Fruit fly (Drosophila melanogaster) whole organism, embryonic: ENCODE results near the gene CG5592.
A peak's percentile ranks its signal among the peaks of the same experiment; 100 is the strongest.

Experiments used
- Blimp-1 ChIP-seq: fragments of 200-800 bp; sonication (Bioruptor generic); optimal IDR thresholded peaks from 3 replicates; lab custom pipeline; 2018; ENCODE audit warnings: missing biosample characterization, missing genetic modification characterization, mild to moderate bottlenecking, moderate library complexity, missing genetic modification reagents
- C15 ChIP-seq: fragments of 200-800 bp; sonication (Bioruptor generic); IDR thresholded peaks from 3 replicates; pipeline ENCODE4 v1.3.6; 2022; ENCODE audit warnings: missing biosample characterization, missing genetic modification characterization
- CG10959 ChIP-seq: fragments of 200-800 bp; sonication (Bioruptor generic); IDR thresholded peaks from 2 replicates; pipeline ENCODE4 v1.3.6; 2022; ENCODE audit warnings: missing biosample characterization, missing genetic modification characterization
- CG10979 ChIP-seq: fragments of 200-800 bp; sonication (Bioruptor generic); optimal IDR thresholded peaks from 2 replicates; lab custom pipeline; 2018; ENCODE audit warnings: missing biosample characterization, mild to moderate bottlenecking, missing genetic modification characterization, moderate library complexity
- CG11695 ChIP-seq: fragments of 200-800 bp; sonication (Bioruptor generic); IDR thresholded peaks from 3 replicates; pipeline ENCODE4 v1.3.6; 2022; ENCODE audit warnings: missing biosample characterization, missing genetic modification characterization
- CG11696 ChIP-seq: fragments of 200-800 bp; sonication (Bioruptor generic); IDR thresholded peaks from 2 replicates; pipeline ENCODE4 v1.3.6; 2022; ENCODE audit warnings: missing biosample characterization, missing genetic modification characterization
- CG13424 ChIP-seq: fragments of 200-800 bp; sonication (Bioruptor generic); optimal IDR thresholded peaks from 2 replicates; lab custom pipeline; 2019; ENCODE audit warnings: missing biosample characterization, mild to moderate bottlenecking, missing genetic modification characterization, moderate library complexity
- CG14050 ChIP-seq: fragments of 200-800 bp; sonication (Bioruptor generic); IDR thresholded peaks from 3 replicates; pipeline ENCODE4 v1.3.6; 2022; ENCODE audit warnings: missing biosample characterization, missing genetic modification characterization
- CG15011 ChIP-seq: fragments of 200-800 bp; sonication (Bioruptor generic); optimal IDR thresholded peaks from 3 replicates; lab custom pipeline; 2018; ENCODE audit warnings: missing biosample characterization, mild to moderate bottlenecking, missing genetic modification characterization
- CG15696 ChIP-seq: fragments of 200-800 bp; sonication (Bioruptor generic); optimal IDR thresholded peaks from 2 replicates; lab custom pipeline; 2019; ENCODE audit warnings: missing biosample characterization, mild to moderate bottlenecking, missing genetic modification characterization, moderate library complexity
- CG1602 ChIP-seq: fragments of 200-800 bp; sonication (Bioruptor generic); optimal IDR thresholded peaks from 3 replicates; lab custom pipeline; 2016; ENCODE audit warnings: missing biosample characterization, missing genetic modification characterization
- CG1603 ChIP-seq: fragments of 200-800 bp; sonication (Bioruptor generic); optimal IDR thresholded peaks from 2 replicates; lab custom pipeline; 2019; ENCODE audit warnings: missing biosample characterization, mild to moderate bottlenecking, missing genetic modification characterization, moderate library complexity
- CG16863 ChIP-seq: fragments of 200-800 bp; sonication (Bioruptor generic); optimal IDR thresholded peaks from 3 replicates; lab custom pipeline; 2016; ENCODE audit warnings: missing biosample characterization, missing genetic modification characterization
- CG18476 ChIP-seq: fragments of 200-800 bp; sonication (Bioruptor generic); optimal IDR thresholded peaks from 2 replicates; lab custom pipeline; 2016; ENCODE audit warnings: missing biosample characterization, mild to moderate bottlenecking, missing genetic modification characterization
- CG2199 ChIP-seq: fragments of 200-800 bp; sonication (Bioruptor generic); IDR thresholded peaks from 3 replicates; pipeline ENCODE4 v1.3.6; 2022; ENCODE audit warnings: missing biosample characterization, missing genetic modification characterization
- CG31224 ChIP-seq: fragments of 200-800 bp; sonication (Bioruptor generic); IDR thresholded peaks from 2 replicates; pipeline ENCODE4 v1.3.6; 2022; ENCODE audit warnings: missing biosample characterization, missing genetic modification characterization
- CG4404 ChIP-seq: fragments of 200-800 bp; sonication (Bioruptor generic); IDR thresholded peaks from 2 replicates; pipeline ENCODE4 v1.3.6; 2022; ENCODE audit warnings: missing biosample characterization, missing genetic modification characterization
- CG7839 ChIP-seq: fragments of 200-800 bp; sonication (Bioruptor generic); optimal IDR thresholded peaks from 3 replicates; lab custom pipeline; 2018; ENCODE audit warnings: missing biosample characterization, mild to moderate bottlenecking, missing genetic modification characterization, moderate library complexity
- CG7928 ChIP-seq: fragments of 200-800 bp; sonication (Bioruptor generic); optimal IDR thresholded peaks from 2 replicates; lab custom pipeline; 2017; ENCODE audit warnings: missing biosample characterization, mild to moderate bottlenecking, missing genetic modification characterization
- CG8924 ChIP-seq: fragments of 200-800 bp; optimal IDR thresholded peaks from 3 replicates; lab custom pipeline; 2019; ENCODE audit warnings: missing biosample characterization, mild to moderate bottlenecking, missing genetic modification characterization, moderate library complexity
- CG9437 ChIP-seq: fragments of 200-800 bp; sonication (Bioruptor generic); optimal IDR thresholded peaks from 2 replicates; lab custom pipeline; 2018; ENCODE audit warnings: missing biosample characterization, mild to moderate bottlenecking, missing genetic modification characterization
- CG9817 ChIP-seq: fragments of 200-800 bp; sonication (Bioruptor generic); optimal IDR thresholded peaks from 2 replicates; lab custom pipeline; 2018; ENCODE audit warnings: missing biosample characterization, mild to moderate bottlenecking, missing genetic modification characterization, moderate library complexity
- Dfd ChIP-seq, 2 experiments: fragments of >200 bp; optimal IDR thresholded peaks; 2 replicates each; lab custom pipeline; 2017; ENCODE audit warnings: missing biosample characterization in 2 of 2, missing genetic modification characterization in 2 of 2
- Hmx ChIP-seq: fragments of 200-800 bp; sonication (Bioruptor generic); optimal IDR thresholded peaks from 2 replicates; lab custom pipeline; 2016; ENCODE audit warnings: missing biosample characterization, missing genetic modification characterization
- Lpt ChIP-seq: fragments of >200 bp; optimal IDR thresholded peaks from 2 replicates; lab custom pipeline; 2018; ENCODE audit warnings: missing biosample characterization, missing genetic modification characterization
- Myb ChIP-seq: fragments of 200-800 bp; sonication (Bioruptor generic); optimal IDR thresholded peaks from 2 replicates; lab custom pipeline; 2016; ENCODE audit warnings: missing biosample characterization, missing genetic modification characterization
- NC2β ChIP-seq: fragments of 200-800 bp; sonication (Bioruptor generic); optimal IDR thresholded peaks from 2 replicates; lab custom pipeline; 2016; ENCODE audit warnings: missing biosample characterization, missing genetic modification characterization
- Sox100B ChIP-seq: fragments of 200-800 bp; sonication (Bioruptor generic); optimal IDR thresholded peaks from 3 replicates; lab custom pipeline; 2018; ENCODE audit warnings: missing biosample characterization, mild to moderate bottlenecking, missing genetic modification characterization
- Usf ChIP-seq: fragments of 200-800 bp; sonication (Bioruptor generic); optimal IDR thresholded peaks from 2 replicates; lab custom pipeline; 2017; ENCODE audit warnings: missing genotype, missing biosample characterization, missing genetic modification characterization
- Xbp1 ChIP-seq: fragments of 200-800 bp; sonication (Bioruptor generic); optimal IDR thresholded peaks from 3 replicates; lab custom pipeline; 2016; ENCODE audit warnings: missing biosample characterization, mild to moderate bottlenecking, missing genetic modification characterization
- Xrp1 ChIP-seq: fragments of 200-800 bp; sonication (Bioruptor generic); IDR thresholded peaks from 2 replicates; pipeline ENCODE4 v1.3.6; 2022; ENCODE audit warnings: missing biosample characterization, missing genetic modification characterization
- ac ChIP-seq: fragments of 200-800 bp; sonication (Bioruptor generic); optimal IDR thresholded peaks from 3 replicates; lab custom pipeline; 2017; ENCODE audit warnings: missing biosample characterization, mild to moderate bottlenecking, missing genetic modification characterization
- bigmax ChIP-seq: fragments of 200-800 bp; sonication (Bioruptor generic); optimal IDR thresholded peaks from 2 replicates; lab custom pipeline; 2018; ENCODE audit warnings: missing biosample characterization, mild to moderate bottlenecking, missing genetic modification characterization
- btn ChIP-seq: fragments of 200-800 bp; sonication (Bioruptor generic); optimal IDR thresholded peaks from 2 replicates; lab custom pipeline; 2016; ENCODE audit warnings: missing biosample characterization, missing genetic modification characterization
- corto ChIP-seq: fragments of 200-800 bp; sonication (Bioruptor generic); optimal IDR thresholded peaks from 2 replicates; lab custom pipeline; 2016; ENCODE audit warnings: missing biosample characterization, mild to moderate bottlenecking, missing genetic modification characterization, moderate library complexity
- dysf ChIP-seq: fragments of 200-800 bp; sonication (Bioruptor generic); IDR thresholded peaks from 3 replicates; pipeline ENCODE4 v1.3.6; 2022; ENCODE audit warnings: missing biosample characterization, missing genetic modification characterization
- exex ChIP-seq: fragments of 200-800 bp; sonication (Bioruptor generic); optimal IDR thresholded peaks from 4 replicates; lab custom pipeline; 2018; ENCODE audit warnings: missing biosample characterization, mild to moderate bottlenecking, missing genetic modification characterization, moderate library complexity
- fru ChIP-seq: fragments of >200 bp; optimal IDR thresholded peaks from 2 replicates; lab custom pipeline; 2017
- ftz-f1 ChIP-seq: fragments of 200-800 bp; sonication (Bioruptor generic); optimal IDR thresholded peaks from 2 replicates; lab custom pipeline; 2016; ENCODE audit warnings: missing biosample characterization, missing genetic modification characterization
- gem ChIP-seq: fragments of 200-800 bp; sonication (Bioruptor generic); optimal IDR thresholded peaks from 2 replicates; lab custom pipeline; 2019; ENCODE audit warnings: missing biosample characterization, mild to moderate bottlenecking, missing genetic modification characterization, moderate library complexity
- grn ChIP-seq: fragments of 200-800 bp; sonication (Bioruptor generic); optimal IDR thresholded peaks from 3 replicates; lab custom pipeline; 2017; ENCODE audit warnings: missing biosample characterization, missing genetic modification characterization
- jigr1 ChIP-seq: fragments of 200-800 bp; sonication (Bioruptor generic); IDR thresholded peaks from 3 replicates; pipeline ENCODE4 v1.3.6; 2022; ENCODE audit warnings: missing biosample characterization, missing genetic modification characterization
- lilli ChIP-seq: fragments of 200-800 bp; sonication (Bioruptor generic); optimal IDR thresholded peaks from 3 replicates; lab custom pipeline; 2016; ENCODE audit warnings: missing biosample characterization, missing genetic modification characterization
- pb ChIP-seq: fragments of 200-800 bp; sonication (Bioruptor generic); optimal IDR thresholded peaks from 3 replicates; lab custom pipeline; 2016; ENCODE audit warnings: missing biosample characterization, missing genetic modification characterization
- pho ChIP-seq: fragments of 200-800 bp; sonication (Bioruptor generic); optimal IDR thresholded peaks from 2 replicates; lab custom pipeline; 2016; ENCODE audit warnings: missing biosample characterization, missing genetic modification characterization
- scrt ChIP-seq: fragments of 200-800 bp; sonication (Bioruptor generic); optimal IDR thresholded peaks from 2 replicates; lab custom pipeline; 2018; ENCODE audit warnings: missing biosample characterization, mild to moderate bottlenecking, missing genetic modification characterization, moderate library complexity
- slp2 ChIP-seq: fragments of 200-800 bp; sonication (Bioruptor generic); optimal IDR thresholded peaks from 2 replicates; lab custom pipeline; 2016; ENCODE audit warnings: missing biosample characterization, missing genetic modification characterization
- twi ChIP-seq: fragments of 200-800 bp; optimal IDR thresholded peaks from 2 replicates; lab custom pipeline; 2019; ENCODE audit warnings: missing biosample characterization, mild to moderate bottlenecking, missing genetic modification characterization, moderate library complexity
- unc-4 ChIP-seq: fragments of 200-800 bp; sonication (Bioruptor generic); IDR thresholded peaks from 2 replicates; pipeline ENCODE4 v1.3.6; 2022; ENCODE audit warnings: missing biosample characterization, missing genetic modification characterization; ENCODE audit not compliant: partially characterized antibody
- vfl ChIP-seq: fragments of 200-800 bp; sonication (Bioruptor generic); optimal IDR thresholded peaks from 2 replicates; lab custom pipeline; 2016; ENCODE audit warnings: missing biosample characterization, missing genetic modification characterization
- z ChIP-seq: fragments of 200-800 bp; sonication (Bioruptor generic); IDR thresholded peaks from 3 replicates; pipeline ENCODE4 v1.3.6; 2022; ENCODE audit warnings: missing biosample characterization, missing genetic modification characterization

CG5592 gene

dm6 chr3L:5869614-5870204 lies 27.7 kb upstream of the CG5592 start (continued):
- TF ChIP-seq Xrp1 (peak; percentile 36; the same call in 1 of the 2 replicates), Sox100B (GFP tag; lab: Kevin White, UChicago) (no peak), CG7928 (GFP tag; lab: Kevin White, UChicago) (peak; percentile 15), CG1603 (tag; lab: Kevin White, UChicago) (peak; percentile 63), fru (no peak), CG11695 (GFP tag; lab: Robert Waterston, UW) (no peak), Xbp1 (GFP tag; lab: Kevin White, UChicago) (peak; percentile 81), CG15011 (GFP tag; lab: Kevin White, UChicago) (no peak), jigr1 (GFP tag; lab: Robert Waterston, UW) (no peak), btn (GFP tag; lab: Kevin White, UChicago) (peak; percentile 31), Dfd (GFP tag; optimal IDR thresholded peaks at IDR 0.05; lab: Kevin White, UChicago) (no peak), CG15696 (tag; lab: Kevin White, UChicago) (peak; percentile 91), ac (GFP tag; lab: Kevin White, UChicago) (no peak), exex (tag; lab: Kevin White, UChicago) (no peak), CG10979 (tag; lab: Kevin White, UChicago) (peak; percentile 64), CG16863 (GFP tag; lab: Kevin White, UChicago) (peak; percentile 41), NC2β (peak; percentile 60), CG4404 (GFP tag; lab: Robert Waterston, UW) (peak; percentile 38), CG2199 (GFP tag; lab: Robert Waterston, UW) (peak; percentile 95), scrt (peak; percentile 34), pb (peak; percentile 63), twi (tag; lab: Kevin White, UChicago) (peak; percentile 19), CG11696 (GFP tag; lab: Robert Waterston, UW) (no peak), Myb (peak; percentile 18), CG9437 (GFP tag; lab: Kevin White, UChicago) (no peak), dysf (GFP tag; lab: Robert Waterston, UW) (peak; percentile 81), CG9817 (tag; lab: Kevin White, UChicago) (peak; percentile 61), corto (GFP tag; lab: Kevin White, UChicago) (no peak), Lpt (GFP tag; lab: Kevin White, UChicago) (no peak), bigmax (GFP tag; lab: Kevin White, UChicago) (no peak), CG10959 (GFP tag; lab: Robert Waterston, UW) (peak; percentile 61; the same call in 1 of the 2 replicates), CG7839 (tag; lab: Kevin White, UChicago) (peak; percentile 74), vfl (GFP tag; lab: Kevin White, UChicago) (no peak), unc-4 (GFP tag; lab: Robert Waterston, UW) (0 out of 2 replicates have a peak, but pooled peaks have one; percentile 16), grn (GFP tag; lab: Kevin White, UChicago) (no peak), lilli (GFP tag; lab: Kevin White, UChicago) (peak; percentile 53), CG1602 (GFP tag; lab: Kevin White, UChicago) (peak; percentile 46), z (GFP tag; lab: Robert Waterston, UW) (no peak), pho (peak; percentile 44), gem (tag; lab: Kevin White, UChicago) (peak; percentile 60), CG13424 (tag; lab: Kevin White, UChicago) (peak; percentile 51), Usf (GFP tag; lab: Kevin White, UChicago) (no peak), CG31224 (GFP tag; lab: Robert Waterston, UW) (peak; percentile 56; the same call in 1 of the 2 replicates), Blimp-1 (GFP tag; lab: Kevin White, UChicago) (peak; percentile 71), CG14050 (GFP tag; lab: Robert Waterston, UW) (peak; percentile 51), ftz-f1 (GFP tag; lab: Kevin White, UChicago) (peak; percentile 49), CG8924 (tag; lab: Kevin White, UChicago) (peak; percentile 15), C15 (GFP tag; lab: Robert Waterston, UW) (no peak), slp2 (peak; percentile 51), Hmx (GFP tag; lab: Kevin White, UChicago) (no peak), CG18476 (peak; percentile 43)
